Worm (Caenorhabditis elegans): ENCODE measurements around the gene pph-2.

- TF ChIP-seq rbr-2 (tag; optimal IDR thresholded peaks at IDR 0.05) (no peak), nhr-41 (GFP tag; IDR thresholded peaks at IDR 0.05) (no peak), lin-15B (tag; optimal IDR thresholded peaks at IDR 0.05) (no peak), ceh-32 (tag; optimal IDR thresholded peaks at IDR 0.05; ENCODE audit: poor library complexity) (no peak), egl-27 (tag; optimal IDR thresholded peaks at IDR 0.05) (no peak), zag-1 (tag; optimal IDR thresholded peaks at IDR 0.05) (no peak), nhr-48 (tag; optimal IDR thresholded peaks at IDR 0.05) (no peak), mdl-1 (tag; optimal IDR thresholded peaks at IDR 0.05) (no peak), snpc-4 (tag; optimal IDR thresholded peaks at IDR 0.05) (no peak)
These were observed 45.5 kb upstream of the pph-2 start, which contains the start of gene srlf-31 for ce11 chrIV:11923074-11923473.
